Worm (Caenorhabditis elegans) whole organism, L4/young adult: ENCODE results near the gene F33G12.7.

Source experiments
- dao-5 ChIP-seq: sonication (generic microtip); optimal IDR thresholded peaks from 2 replicates; lab custom pipeline; 2016; ENCODE audit warnings: missing genotype, missing genetic modification characterization, moderate library complexity, missing compliant biosample characterization
- him-1 ChIP-seq: sonication (generic microtip); optimal IDR thresholded peaks from 2 replicates; lab custom pipeline; 2016; ENCODE audit warnings: missing genotype, missing genetic modification reagents, missing genetic modification characterization, missing compliant biosample characterization

DNA sequence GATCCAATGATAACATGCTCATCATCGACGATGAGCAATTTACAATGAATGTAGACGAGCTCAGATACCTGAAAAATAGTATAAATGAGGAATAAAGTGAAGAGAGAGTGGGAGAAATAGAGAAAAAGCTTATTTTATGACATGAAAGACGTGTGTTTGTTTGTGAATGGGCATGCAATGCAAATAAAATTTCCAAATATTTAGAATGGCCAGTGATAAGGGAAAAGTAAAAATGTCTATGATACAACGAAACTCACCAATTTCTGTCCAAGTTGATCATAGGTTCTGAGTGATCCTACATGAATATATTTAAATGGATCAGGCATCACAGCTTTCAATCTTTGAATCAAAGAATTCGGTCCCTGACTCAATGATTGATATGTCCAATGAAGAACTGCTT, 45.7 kb upstream of the F33G12.7 start:
- TF ChIP-seq him-1 (no peak), dao-5 (tag; lab: Kevin White, UChicago) (no peak)
